Fruit fly (Drosophila melanogaster) whole organism, embryonic: Measurements from ENCODE around the gene CG46463.

Experiments
- CG31388 ChIP-seq: fragments of 200-800 bp; sonication (Bioruptor generic); optimal IDR thresholded peaks from 2 replicates; lab custom pipeline; 2016; ENCODE audit warnings: missing biosample characterization, missing genetic modification characterization
- HLH4C ChIP-seq: fragments of 200-800 bp; sonication (Bioruptor generic); IDR thresholded peaks from 3 replicates; pipeline ENCODE4 v1.3.6; 2022; ENCODE audit warnings: missing biosample characterization, missing genetic modification characterization; ENCODE audit not compliant: partially characterized antibody
- gro ChIP-seq: fragments of 200-800 bp; sonication (Bioruptor generic); optimal IDR thresholded peaks from 2 replicates; lab custom pipeline; 2016; ENCODE audit warnings: missing biosample characterization, missing genetic modification characterization
- lab ChIP-seq: fragments of 200-800 bp; sonication (Bioruptor generic); optimal IDR thresholded peaks from 3 replicates; lab custom pipeline; 2017; ENCODE audit warnings: missing biosample characterization, missing genetic modification characterization, mild to moderate bottlenecking, moderate library complexity, missing genetic modification reagents
- mirr ChIP-seq: fragments of 200-800 bp; sonication (Bioruptor generic); optimal IDR thresholded peaks from 3 replicates; lab custom pipeline; 2018; ENCODE audit warnings: missing biosample characterization, mild to moderate bottlenecking, missing genetic modification characterization
- tna ChIP-seq: fragments of 200-800 bp; sonication (Bioruptor generic); IDR thresholded peaks from 2 replicates; pipeline ENCODE4 v1.3.6; 2022; ENCODE audit warnings: missing biosample characterization, missing genetic modification characterization; ENCODE audit not compliant: partially characterized antibody

dm6 chr3L:3456009-3456566 lies 5.0 kb upstream of the CG46463 start:
- TF ChIP-seq lab (GFP tag; lab: Kevin White, UChicago) (no peak), gro (GFP tag; lab: Kevin White, UChicago) (no peak), HLH4C (GFP tag; lab: Robert Waterston, UW) (no peak), mirr (GFP tag; lab: Kevin White, UChicago) (no peak), tna (GFP tag; lab: Robert Waterston, UW) (no peak), CG31388 (GFP tag; lab: Kevin White, UChicago) (no peak)
